Worm (Caenorhabditis elegans) whole organism, L1 larva: ENCODE data around the gene F53B3.6.
A peak's percentile ranks its signal among the peaks of the same experiment; 100 is the strongest.

ENCODE experiments used
- C16A3.4 ChIP-seq: fragments of 150-350 bp; optimal IDR thresholded peaks from 2 replicates; lab custom pipeline; 2014; ENCODE audit warnings: missing biosample characterization, missing genetic modification characterization
- aly-2 ChIP-seq: fragments of 150-350 bp; optimal IDR thresholded peaks from 2 replicates; lab custom pipeline; 2014; ENCODE audit warnings: missing biosample characterization, missing genetic modification characterization
- ama-1 ChIP-seq: fragments of 150-350 bp; optimal IDR thresholded peaks from 2 replicates; lab custom pipeline; 2014
- blmp-1 ChIP-seq: fragments of 150-350 bp; optimal IDR thresholded peaks from 2 replicates; lab custom pipeline; 2014; ENCODE audit warnings: missing biosample characterization, missing genetic modification characterization
- ceh-88 ChIP-seq: fragments of 200-800 bp; sonication (Bioruptor generic); IDR thresholded peaks from 2 replicates; pipeline ENCODE4 v1.3.6; 2022; ENCODE audit warnings: missing genetic modification characterization, missing compliant biosample characterization
- ceh-90 ChIP-seq: sonication (generic microtip); optimal IDR thresholded peaks from 2 replicates; lab custom pipeline; 2016; ENCODE audit warnings: missing genetic modification characterization, missing compliant biosample characterization
- ces-1 ChIP-seq: fragments of 150-350 bp; optimal IDR thresholded peaks from 2 replicates; lab custom pipeline; 2014; ENCODE audit warnings: missing biosample characterization, missing genetic modification reagents, missing genetic modification characterization
- dpl-1 ChIP-seq, 3 experiments: fragments of 150-350 bp in 2 of 3; sonication (generic microtip) in 1 of 3; optimal IDR thresholded peaks; 2 replicates each; lab custom pipeline; 2014 to 2017; ENCODE audit warnings: missing biosample characterization in 3 of 3, missing genetic modification characterization in 3 of 3, missing genetic modification reagents in 3 of 3
- efl-1 ChIP-seq, 4 experiments: fragments of 150-350 bp; optimal IDR thresholded peaks in 3 of 4; peaks in 1 of 4; 1 replicate in 1 of 4; 2 replicates in 3 of 4; lab custom pipeline; 2014; ENCODE audit warnings: missing biosample characterization in 2 of 4, missing genetic modification characterization in 2 of 4, missing genetic modification reagents in 2 of 4
- egl-13 ChIP-seq: sonication (generic microtip); optimal IDR thresholded peaks from 2 replicates; lab custom pipeline; 2016; ENCODE audit warnings: missing genotype, missing genetic modification reagents, missing genetic modification characterization, missing compliant biosample characterization
- elt-2 ChIP-seq: sonication (generic microtip); optimal IDR thresholded peaks from 2 replicates; lab custom pipeline; 2016; ENCODE audit warnings: missing genetic modification characterization, mild to moderate bottlenecking, inconsistent platforms, missing compliant biosample characterization, missing genetic modification reagents
- elt-3 ChIP-seq, 6 experiments: fragments of 150-350 bp in 1 of 6; sonication (generic microtip); optimal IDR thresholded peaks; 2 replicates each; lab custom pipeline; 2017 to 2018; ENCODE audit warnings: missing biosample characterization in 6 of 6, missing genetic modification characterization in 6 of 6, inconsistent platforms in 1 of 6
- ets-5 ChIP-seq: fragments of 200-800 bp; sonication (Bioruptor generic); IDR thresholded peaks from 2 replicates; pipeline ENCODE4 v1.3.6; 2022; ENCODE audit warnings: missing genetic modification characterization, missing compliant biosample characterization
- fkh-10 ChIP-seq: sonication (generic microtip); optimal IDR thresholded peaks from 2 replicates; lab custom pipeline; 2017; ENCODE audit warnings: missing biosample characterization, missing genetic modification reagents, missing genetic modification characterization
- grh-1 ChIP-seq: fragments of 200-800 bp; sonication (Bioruptor generic); IDR thresholded peaks from 2 replicates; pipeline ENCODE4 v1.3.6; 2022; ENCODE audit warnings: missing genetic modification reagents, missing genetic modification characterization, missing compliant biosample characterization
- lin-13 ChIP-seq: fragments of 150-350 bp; optimal IDR thresholded peaks from 2 replicates; lab custom pipeline; 2014; ENCODE audit warnings: missing biosample characterization, missing genetic modification reagents, missing genetic modification characterization
- lin-14 ChIP-seq: fragments of 200-800 bp; sonication (Bioruptor generic); optimal IDR thresholded peaks from 2 replicates; lab custom pipeline; 2018; ENCODE audit warnings: mild to moderate bottlenecking, missing genetic modification characterization, moderate library complexity, missing compliant biosample characterization
- lin-15B ChIP-seq: fragments of 150-350 bp; sonication (generic microtip); optimal IDR thresholded peaks from 3 replicates; lab custom pipeline; 2014; ENCODE audit warnings: missing biosample characterization, missing genetic modification characterization
- lin-35 ChIP-seq, 2 experiments: fragments of 150-350 bp; optimal IDR thresholded peaks; 2 replicates each; lab custom pipeline; 2014; ENCODE audit warnings: missing biosample characterization in 2 of 2, missing genetic modification characterization in 2 of 2, missing genetic modification reagents in 2 of 2
- lin-39 ChIP-seq: fragments of 150-350 bp; optimal IDR thresholded peaks from 2 replicates; lab custom pipeline; 2014; ENCODE audit warnings: missing biosample characterization, missing genetic modification reagents, missing genetic modification characterization
- mef-2 ChIP-seq: fragments of 150-350 bp; optimal IDR thresholded peaks from 2 replicates; lab custom pipeline; 2014; ENCODE audit warnings: missing biosample characterization, missing genetic modification characterization
- mep-1 ChIP-seq: fragments of 150-350 bp; optimal IDR thresholded peaks from 2 replicates; lab custom pipeline; 2014; ENCODE audit warnings: missing biosample characterization, missing genetic modification characterization
- nhr-20 ChIP-seq: sonication (generic microtip); optimal IDR thresholded peaks from 2 replicates; lab custom pipeline; 2016; ENCODE audit warnings: mild to moderate bottlenecking, missing genetic modification characterization, missing compliant biosample characterization
- nhr-28 ChIP-seq: fragments of 150-350 bp; optimal IDR thresholded peaks from 2 replicates; lab custom pipeline; 2014; ENCODE audit warnings: missing biosample characterization, missing genetic modification characterization
- nhr-71 ChIP-seq: sonication (generic microtip); optimal IDR thresholded peaks from 2 replicates; lab custom pipeline; 2016; ENCODE audit warnings: mild to moderate bottlenecking, missing genetic modification characterization, moderate library complexity, missing compliant biosample characterization
- nhr-85 ChIP-seq: sonication (generic microtip); peaks from one replicate; lab custom pipeline; 2016; ENCODE audit warnings: missing genetic modification characterization, inconsistent platforms, missing compliant biosample characterization
- pax-3 ChIP-seq: fragments of 200-800 bp; sonication (Bioruptor generic); optimal IDR thresholded peaks from 2 replicates; lab custom pipeline; 2018; ENCODE audit warnings: mild to moderate bottlenecking, missing genetic modification characterization, moderate library complexity, missing compliant biosample characterization
- rnt-1 ChIP-seq: sonication (generic microtip); optimal IDR thresholded peaks from 2 replicates; lab custom pipeline; 2016; ENCODE audit warnings: mild to moderate bottlenecking, missing genetic modification characterization, moderate library complexity, missing compliant biosample characterization
- snu-23 ChIP-seq: sonication (generic microtip); optimal IDR thresholded peaks from 2 replicates; lab custom pipeline; 2016; ENCODE audit warnings: missing genetic modification characterization, missing compliant biosample characterization
- sptf-1 ChIP-seq: fragments of 150-350 bp; optimal IDR thresholded peaks from 2 replicates; lab custom pipeline; 2014; ENCODE audit warnings: missing biosample characterization, missing genetic modification characterization
- unc-62 ChIP-seq: fragments of 150-350 bp; optimal IDR thresholded peaks from 2 replicates; lab custom pipeline; 2014; ENCODE audit warnings: missing biosample characterization, missing genetic modification reagents, missing genetic modification characterization
- xbp-1 ChIP-seq: sonication (generic microtip); optimal IDR thresholded peaks from 2 replicates; lab custom pipeline; 2016; ENCODE audit warnings: missing genetic modification characterization, missing compliant biosample characterization
- zag-1 ChIP-seq: fragments of 150-350 bp; optimal IDR thresholded peaks from 2 replicates; lab custom pipeline; 2014; ENCODE audit warnings: missing biosample characterization, missing genetic modification characterization
- ztf-11 ChIP-seq, 2 experiments: sonication (generic microtip); optimal IDR thresholded peaks; 2 replicates each; lab custom pipeline; 2016 to 2017; ENCODE audit warnings: missing genetic modification characterization in 2 of 2, missing biosample characterization in 1 of 2, missing compliant biosample characterization in 1 of 2
- ztf-4 ChIP-seq: fragments of 150-350 bp; optimal IDR thresholded peaks from 2 replicates; lab custom pipeline; 2014; ENCODE audit warnings: missing biosample characterization, missing genetic modification characterization

F53B3.6 gene

DNA sequence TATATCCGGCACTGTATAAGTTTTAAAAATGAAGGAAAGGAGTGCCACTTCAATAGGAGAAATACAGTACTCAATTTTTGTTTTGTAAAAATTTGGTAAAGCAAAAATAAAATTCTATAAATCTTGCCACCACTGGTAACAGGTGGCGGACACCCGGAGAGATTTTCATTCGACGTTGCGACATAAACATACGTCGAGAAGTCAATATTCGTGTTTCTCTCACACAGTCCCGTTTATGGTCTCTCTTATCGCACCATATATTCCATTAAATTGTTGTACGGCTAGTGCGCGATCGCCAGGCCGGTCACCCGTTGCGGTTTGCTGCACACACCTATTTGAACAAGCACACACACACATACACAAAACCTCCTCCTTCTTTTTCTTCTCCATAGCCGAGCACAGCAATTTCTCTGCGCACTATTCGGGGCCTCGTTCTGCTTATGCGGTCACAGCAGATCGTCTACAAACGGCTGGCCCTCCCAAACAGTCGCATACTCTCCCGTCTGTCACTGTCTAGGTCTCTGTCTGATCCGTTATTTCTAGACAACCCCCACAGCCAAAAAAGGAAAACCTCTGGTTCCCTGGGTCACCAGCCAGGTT is 37.0 kb downstream of the F53B3.6 start:
- no peak for TF ChIP-seq lin-35 (GFP tag; optimal IDR thresholded peaks at IDR 0.05; lab: Kevin White, UChicago)
- peak in 1 of 2 experiments; percentile 40 for TF ChIP-seq ztf-11 (tag; optimal IDR thresholded peaks at IDR 0.05; lab: Kevin White, UChicago)
- TF ChIP-seq nhr-85 (tag; lab: Kevin White, UChicago): peak; percentile 62
- TF ChIP-seq lin-14 (GFP tag; lab: Kevin White, UChicago): peak; percentile 13

- TF ChIP-seq lin-35 (GFP tag; optimal IDR thresholded peaks at IDR 0.05; lab: Kevin White, UChicago) (no peak), ama-1 (no peak), blmp-1 (tag; lab: Kevin White, UChicago) (peak; percentile 53), lin-14 (GFP tag; lab: Kevin White, UChicago) (peak; percentile 5), C16A3.4 (tag; lab: Kevin White, UChicago) (no peak), lin-13 (GFP tag; lab: Kevin White, UChicago) (no peak), zag-1 (tag; lab: Kevin White, UChicago) (no peak), ceh-90 (tag; lab: Kevin White, UChicago) (no peak), lin-15B (no peak), lin-39 (tag; lab: Kevin White, UChicago) (no peak), egl-13 (tag; lab: Kevin White, UChicago) (no peak), ceh-88 (GFP tag; lab: Robert Waterston, UW) (no peak), nhr-85 (tag; lab: Kevin White, UChicago) (no peak), unc-62 (GFP tag; lab: Kevin White, UChicago) (no peak), fkh-10 (GFP tag; lab: Kevin White, UChicago) (no peak), ztf-4 (tag; lab: Kevin White, UChicago) (no peak), efl-1 (optimal IDR thresholded peaks at IDR 0.05; lab: Kevin White, UChicago) (no peak), efl-1 (GFP tag; optimal IDR thresholded peaks at IDR 0.05 in 1 of 2; lab: Kevin White, UChicago) (peak in 1 of 2 experiments; percentile 30)
Measured at ce11 chrX:2902854-2903253, 38.8 kb downstream of the F53B3.6 start.

DNA sequence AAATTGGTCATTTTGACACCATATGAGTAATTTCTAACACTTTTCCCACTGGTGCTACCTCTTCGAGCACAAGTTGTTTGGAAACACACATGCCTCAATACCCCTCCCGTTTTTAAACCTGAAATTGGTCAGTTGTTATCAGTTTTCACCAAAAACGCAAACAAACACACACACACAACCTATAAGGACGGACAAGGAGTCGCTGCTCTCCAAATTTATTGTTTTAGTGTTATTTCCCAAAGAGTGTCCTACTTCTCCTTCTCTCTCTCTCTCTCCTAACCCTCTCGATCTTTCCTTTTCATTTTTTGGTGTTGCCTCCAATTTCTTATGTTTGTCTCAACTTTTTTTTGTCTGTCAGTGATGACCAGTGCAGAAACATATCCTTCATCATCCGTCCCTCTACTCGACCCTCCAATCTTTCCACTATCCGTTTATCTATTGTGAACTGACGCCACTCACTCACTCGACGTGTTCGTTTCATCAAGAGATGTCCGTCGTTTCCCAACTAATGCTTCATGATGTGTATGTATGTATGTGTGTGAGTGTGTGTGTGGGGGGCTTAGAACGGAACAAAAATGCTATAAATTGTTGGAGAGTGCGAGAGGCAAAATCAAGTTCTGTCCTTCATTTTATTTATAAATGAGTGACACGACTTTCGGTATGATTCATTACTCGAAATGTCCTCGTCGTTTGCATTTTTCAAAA is 39.8 kb downstream of the F53B3.6 start:
- TF ChIP-seq lin-14 (GFP tag; lab: Kevin White, UChicago) (peak; percentile 65), blmp-1 (tag; lab: Kevin White, UChicago) (peak; percentile 46), mep-1 (tag; lab: Kevin White, UChicago) (peak; percentile 50), elt-2 (tag; lab: Kevin White, UChicago) (peak; percentile 44), xbp-1 (tag; lab: Kevin White, UChicago) (no peak), efl-1 (optimal IDR thresholded peaks at IDR 0.05; lab: Kevin White, UChicago) (no peak), efl-1 (GFP tag; optimal IDR thresholded peaks at IDR 0.05 in 1 of 2; lab: Kevin White, UChicago) (peak in 1 of 2 experiments; percentile 23), snu-23 (GFP tag; lab: Kevin White, UChicago) (peak; percentile 13), fkh-10 (GFP tag; lab: Kevin White, UChicago) (no peak), ztf-4 (tag; lab: Kevin White, UChicago) (no peak)

DNA sequence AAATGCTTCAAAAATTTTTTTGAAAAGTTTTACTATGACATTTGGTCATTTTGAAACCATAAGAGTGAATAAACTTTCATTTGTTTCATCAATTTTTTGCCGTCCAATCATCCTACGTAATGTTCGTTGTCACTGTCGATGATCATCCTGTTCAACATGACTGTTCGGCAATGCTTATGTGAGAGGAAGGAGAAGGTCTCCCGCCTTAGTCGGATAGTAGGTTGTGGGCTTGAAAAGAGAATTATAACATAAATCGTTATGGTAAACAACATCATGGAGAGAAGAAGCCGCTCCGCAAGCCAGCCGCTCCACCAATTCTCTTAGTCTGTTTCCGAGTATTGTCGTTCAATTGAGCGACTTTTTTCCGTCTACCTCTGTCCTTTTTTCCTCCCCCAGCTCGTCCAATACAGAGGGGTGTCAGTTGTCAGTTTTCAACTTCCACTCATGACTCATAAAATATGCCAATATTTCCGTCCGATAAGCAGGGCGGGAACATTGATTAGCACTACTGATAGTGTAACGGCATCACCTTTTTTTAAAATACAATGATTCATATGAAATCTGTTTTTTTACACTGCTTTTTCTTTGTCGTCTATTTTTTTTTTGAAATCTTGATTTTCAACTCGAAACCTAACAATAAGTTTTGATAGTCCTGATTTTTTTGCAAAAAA is 42.2 kb downstream of the F53B3.6 start:
- TF ChIP-seq pax-3 (tag; lab: Kevin White, UChicago) (no peak), sptf-1 (no peak), ces-1 (GFP tag; lab: Kevin White, UChicago) (no peak), blmp-1 (tag; lab: Kevin White, UChicago) (peak; percentile 18), elt-2 (tag; lab: Kevin White, UChicago) (peak; percentile 29), ets-5 (GFP tag; lab: Robert Waterston, UW) (no peak)

ce11 chrX:2907296-2907873 is 43.4 kb downstream of the F53B3.6 start:
- TF ChIP-seq nhr-71 (tag; lab: Kevin White, UChicago) (peak; percentile 19), blmp-1 (tag; lab: Kevin White, UChicago) (peak; percentile 76), nhr-20 (tag; lab: Kevin White, UChicago) (peak; percentile 8), C16A3.4 (tag; lab: Kevin White, UChicago) (peak; percentile 14), dpl-1 (GFP tag; optimal IDR thresholded peaks at IDR 0.05; lab: Kevin White, UChicago) (no peak), grh-1 (GFP tag; lab: Robert Waterston, UW) (peak; percentile 45; the same call in 1 of the 2 replicates), snu-23 (GFP tag; lab: Kevin White, UChicago) (peak; percentile 49), mef-2 (tag; lab: Kevin White, UChicago) (no peak), rnt-1 (tag; lab: Kevin White, UChicago) (peak; percentile 17), mep-1 (tag; lab: Kevin White, UChicago) (peak; percentile 57), nhr-28 (tag; lab: Kevin White, UChicago) (no peak), lin-14 (GFP tag; lab: Kevin White, UChicago) (peak; percentile 81), aly-2 (tag; lab: Kevin White, UChicago) (no peak), nhr-85 (tag; lab: Kevin White, UChicago) (peak; percentile 87), elt-3 (tag; optimal IDR thresholded peaks at IDR 0.05; lab: Kevin White, UChicago) (peak in 2 of 6 experiments; percentile 8 to 54)
